Worm (Caenorhabditis elegans) whole organism, midembryonic: ENCODE results near the gene clec-172.

ENCODE experiments used
- T22C8.4 ChIP-seq: fragments of 200-800 bp; sonication (Bioruptor generic); IDR thresholded peaks from 2 replicates; pipeline ENCODE4 v1.3.6; 2022; ENCODE audit warnings: missing genetic modification characterization, missing compliant biosample characterization
- cog-1 ChIP-seq: sonication (generic microtip); optimal IDR thresholded peaks from 2 replicates; lab custom pipeline; 2016; ENCODE audit warnings: missing genetic modification characterization, missing compliant biosample characterization
- flt-1 ChIP-seq: fragments of 200-800 bp; sonication (Bioruptor generic); IDR thresholded peaks from 2 replicates; pipeline ENCODE4 v1.3.6; 2022; ENCODE audit warnings: missing genetic modification characterization, missing compliant biosample characterization
- klf-2 ChIP-seq: fragments of 200-800 bp; sonication (Bioruptor generic); conservative IDR thresholded peaks from 2 replicates; pipeline ENCODE4 v1.3.6; 2022; ENCODE audit warnings: missing genetic modification reagents, missing genetic modification characterization, missing compliant biosample characterization
- med-1 ChIP-seq: sonication (generic microtip); optimal IDR thresholded peaks from 2 replicates; lab custom pipeline; 2017; ENCODE audit warnings: missing genetic modification characterization, mild to moderate bottlenecking, missing compliant biosample characterization, antibody characterized with exemption, missing genetic modification reagents; ENCODE audit not compliant: insufficient read depth
- ref-1 ChIP-seq: fragments of 200-800 bp; sonication (Bioruptor generic); conservative IDR thresholded peaks from 2 replicates; pipeline ENCODE4 v1.3.6; 2022; ENCODE audit warnings: missing genetic modification reagents, missing genetic modification characterization, missing compliant biosample characterization
- tab-1 ChIP-seq: fragments of 200-800 bp; sonication (Bioruptor generic); IDR thresholded peaks from 2 replicates; pipeline ENCODE4 v1.3.6; 2022; ENCODE audit warnings: missing genetic modification characterization, missing compliant biosample characterization
- ztf-23 ChIP-seq: fragments of 200-800 bp; sonication (Bioruptor generic); IDR thresholded peaks from 2 replicates; pipeline ENCODE4 v1.3.6; 2022; ENCODE audit warnings: missing genetic modification reagents, missing genetic modification characterization, missing compliant biosample characterization
- ztf-29 ChIP-seq: fragments of 200-800 bp; sonication (Bioruptor generic); IDR thresholded peaks from 2 replicates; pipeline ENCODE4 v1.3.6; 2022; ENCODE audit warnings: missing genetic modification reagents, missing genetic modification characterization, missing compliant biosample characterization

Gene clec-172

DNA sequence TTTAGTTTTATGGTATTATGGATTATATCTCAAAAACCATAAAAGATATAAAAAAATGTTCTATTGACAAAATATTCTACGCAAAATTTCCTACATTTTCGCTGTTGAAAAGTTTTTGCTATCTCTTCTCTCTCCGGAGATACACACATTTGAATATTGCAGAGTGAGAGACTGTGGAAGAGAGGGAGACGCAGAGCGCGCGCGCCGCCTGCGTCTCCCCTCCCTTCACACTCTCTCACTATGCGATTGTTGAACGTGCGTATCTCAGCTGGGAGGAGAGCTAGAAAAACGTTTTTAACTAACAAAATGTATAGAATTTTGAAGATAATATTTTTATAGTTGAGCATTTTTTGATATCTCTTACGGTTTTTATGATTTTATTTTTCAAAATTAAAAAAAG, 47.3 kb downstream of the clec-172 start:
- no peak for TF ChIP-seq ztf-29 (GFP tag; lab: Robert Waterston, UW)
- no peak for TF ChIP-seq ref-1
- no peak for TF ChIP-seq T22C8.4
- no peak for TF ChIP-seq tab-1
- TF ChIP-seq cog-1 (tag; lab: Kevin White, UChicago): no peak
- TF ChIP-seq med-1 (GFP tag; lab: Kevin White, UChicago): no peak
- no peak for TF ChIP-seq ztf-23 (GFP tag; lab: Robert Waterston, UW)
- TF ChIP-seq klf-2 (GFP tag; lab: Robert Waterston, UW): no peak
- TF ChIP-seq flt-1 (GFP tag; lab: Robert Waterston, UW): no peak

DNA sequence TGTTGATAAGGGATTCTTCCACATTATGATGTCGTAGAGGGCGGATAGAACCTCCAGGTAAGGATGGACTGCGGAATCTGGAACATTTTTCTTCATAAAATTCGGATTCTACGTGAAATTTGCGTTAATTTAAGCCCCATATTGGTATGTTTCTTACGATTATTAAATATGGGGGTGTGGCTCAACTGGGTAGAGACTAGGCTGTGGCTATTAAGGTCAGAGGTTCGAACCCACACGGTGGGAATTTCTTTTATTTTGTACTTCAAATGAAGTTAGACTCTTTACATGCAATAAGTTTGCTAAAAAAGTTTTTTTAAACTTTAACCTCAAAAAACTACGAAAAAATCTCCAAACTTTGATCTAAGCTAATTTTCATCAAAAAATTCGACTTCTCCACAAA, 51.0 kb downstream of the clec-172 start:
- TF ChIP-seq klf-2 (GFP tag; lab: Robert Waterston, UW): no peak
- TF ChIP-seq ztf-29 (GFP tag; lab: Robert Waterston, UW): no peak
- TF ChIP-seq tab-1: no peak
- TF ChIP-seq med-1 (GFP tag; lab: Kevin White, UChicago): no peak
- TF ChIP-seq T22C8.4: no peak
- TF ChIP-seq cog-1 (tag; lab: Kevin White, UChicago): no peak
- no peak for TF ChIP-seq flt-1 (GFP tag; lab: Robert Waterston, UW)
- TF ChIP-seq ref-1: no peak
- TF ChIP-seq ztf-23 (GFP tag; lab: Robert Waterston, UW): no peak
